Fruit fly (Drosophila melanogaster) whole organism, adult: ENCODE data around the gene Brms1.
A peak's percentile ranks its signal among the peaks of the same experiment; 100 is the strongest.

Experiments used
- CG11617 ChIP-seq: fragments of 200-800 bp; sonication (Bioruptor generic); optimal IDR thresholded peaks from 2 replicates; lab custom pipeline; 2017; ENCODE audit warnings: mild to moderate bottlenecking, missing biosample characterization, missing genetic modification reagents, missing genetic modification characterization
- CG33017 ChIP-seq: fragments of 200-800 bp; sonication (Bioruptor generic); optimal IDR thresholded peaks from 2 replicates; lab custom pipeline; 2018; ENCODE audit warnings: missing biosample characterization, mild to moderate bottlenecking, missing genetic modification characterization, moderate library complexity
- CG7101 ChIP-seq: fragments of 200-800 bp; sonication (Bioruptor generic); optimal IDR thresholded peaks from 2 replicates; lab custom pipeline; 2018; ENCODE audit warnings: missing biosample characterization, mild to moderate bottlenecking, missing genetic modification characterization, moderate library complexity
- Clk ChIP-seq: fragments of 200-800 bp; sonication (Bioruptor generic); optimal IDR thresholded peaks from 2 replicates; lab custom pipeline; 2017; ENCODE audit warnings: missing biosample characterization, missing genetic modification characterization
- cnc ChIP-seq, 2 experiments: fragments of >200 bp; optimal IDR thresholded peaks; 2 replicates each; lab custom pipeline; 2017
- toe ChIP-seq: fragments of 200-800 bp; sonication (Bioruptor generic); optimal IDR thresholded peaks from 2 replicates; lab custom pipeline; 2016; ENCODE audit warnings: missing biosample characterization, missing genetic modification characterization

- TF ChIP-seq toe (GFP tag; lab: Kevin White, UChicago) (no peak), CG11617 (GFP tag; lab: Kevin White, UChicago) (no peak), CG7101 (tag; lab: Kevin White, UChicago) (peak; percentile 60), CG33017 (tag; lab: Kevin White, UChicago) (peak; percentile 33), Clk (no peak), cnc (optimal IDR thresholded peaks at IDR 0.05; lab: Kevin White, UChicago) (no peak)
Measured at dm6 chrX:12905014-12905900, 4.2 kb downstream of the Brms1 start.
